Worm (Caenorhabditis elegans) whole organism, L1 larva: ENCODE results near the gene F23B12.1.

Experiments used
- C16A3.4 ChIP-seq: fragments of 150-350 bp; optimal IDR thresholded peaks from 2 replicates; lab custom pipeline; 2014; ENCODE audit warnings: missing biosample characterization, missing genetic modification characterization
- aha-1 ChIP-seq: fragments of 150-350 bp; optimal IDR thresholded peaks from 2 replicates; lab custom pipeline; 2014; ENCODE audit warnings: missing biosample characterization, missing genetic modification characterization
- ama-1 ChIP-seq: fragments of 150-350 bp; optimal IDR thresholded peaks from 2 replicates; lab custom pipeline; 2014
- ceh-8 ChIP-seq: fragments of 200-800 bp; sonication (Bioruptor generic); optimal IDR thresholded peaks from 2 replicates; lab custom pipeline; 2018; ENCODE audit warnings: mild to moderate bottlenecking, missing genetic modification characterization, moderate library complexity, missing compliant biosample characterization
- ceh-90 ChIP-seq: sonication (generic microtip); optimal IDR thresholded peaks from 2 replicates; lab custom pipeline; 2016; ENCODE audit warnings: missing genetic modification characterization, missing compliant biosample characterization
- dpl-1 ChIP-seq, 3 experiments: fragments of 150-350 bp in 2 of 3; sonication (generic microtip) in 1 of 3; optimal IDR thresholded peaks; 2 replicates each; lab custom pipeline; 2014 to 2017; ENCODE audit warnings: missing biosample characterization in 3 of 3, missing genetic modification characterization in 3 of 3, missing genetic modification reagents in 3 of 3
- efl-1 ChIP-seq, 4 experiments: fragments of 150-350 bp; optimal IDR thresholded peaks in 3 of 4; peaks in 1 of 4; 1 replicate in 1 of 4; 2 replicates in 3 of 4; lab custom pipeline; 2014; ENCODE audit warnings: missing biosample characterization in 2 of 4, missing genetic modification characterization in 2 of 4, missing genetic modification reagents in 2 of 4
- elt-2 ChIP-seq: sonication (generic microtip); optimal IDR thresholded peaks from 2 replicates; lab custom pipeline; 2016; ENCODE audit warnings: missing genetic modification characterization, mild to moderate bottlenecking, inconsistent platforms, missing compliant biosample characterization, missing genetic modification reagents
- elt-3 ChIP-seq, 6 experiments: fragments of 150-350 bp in 1 of 6; sonication (generic microtip); optimal IDR thresholded peaks; 2 replicates each; lab custom pipeline; 2017 to 2018; ENCODE audit warnings: missing biosample characterization in 6 of 6, missing genetic modification characterization in 6 of 6, inconsistent platforms in 1 of 6
- fos-1 ChIP-seq: fragments of 150-350 bp; optimal IDR thresholded peaks from 2 replicates; lab custom pipeline; 2014; ENCODE audit warnings: missing biosample characterization, missing genetic modification characterization
- hpl-2 ChIP-seq: fragments of 150-350 bp; optimal IDR thresholded peaks from 2 replicates; lab custom pipeline; 2014; ENCODE audit warnings: missing biosample characterization, missing genetic modification reagents, missing genetic modification characterization
- lin-15B ChIP-seq: fragments of 150-350 bp; sonication (generic microtip); optimal IDR thresholded peaks from 3 replicates; lab custom pipeline; 2014; ENCODE audit warnings: missing biosample characterization, missing genetic modification characterization
- lin-35 ChIP-seq, 2 experiments: fragments of 150-350 bp; optimal IDR thresholded peaks; 2 replicates each; lab custom pipeline; 2014; ENCODE audit warnings: missing biosample characterization in 2 of 2, missing genetic modification characterization in 2 of 2, missing genetic modification reagents in 2 of 2
- lsy-2 ChIP-seq, 2 experiments: fragments of 150-350 bp; optimal IDR thresholded peaks; 2 replicates each; lab custom pipeline; 2014; ENCODE audit warnings: missing biosample characterization in 2 of 2, missing genetic modification characterization in 2 of 2
- mab-9 ChIP-seq: fragments of 200-800 bp; sonication (Bioruptor generic); IDR thresholded peaks from 2 replicates; pipeline ENCODE4 v1.3.6; 2022; ENCODE audit warnings: missing genetic modification reagents, missing genetic modification characterization, missing compliant biosample characterization
- nhr-19 ChIP-seq: fragments of 200-800 bp; sonication (Bioruptor generic); conservative IDR thresholded peaks from 2 replicates; pipeline ENCODE4 v1.3.6; 2022; ENCODE audit warnings: missing genetic modification characterization, missing compliant biosample characterization
- nhr-71 ChIP-seq: sonication (generic microtip); optimal IDR thresholded peaks from 2 replicates; lab custom pipeline; 2016; ENCODE audit warnings: mild to moderate bottlenecking, missing genetic modification characterization, moderate library complexity, missing compliant biosample characterization
- nhr-76 ChIP-seq: sonication (generic microtip); optimal IDR thresholded peaks from 2 replicates; lab custom pipeline; 2017; ENCODE audit warnings: missing biosample characterization, missing genetic modification characterization
- nhr-84 ChIP-seq: sonication (generic microtip); optimal IDR thresholded peaks from 2 replicates; lab custom pipeline; 2017; ENCODE audit warnings: missing biosample characterization, missing genetic modification characterization
- pag-3 ChIP-seq: sonication (generic microtip); optimal IDR thresholded peaks from 2 replicates; lab custom pipeline; 2017; ENCODE audit warnings: missing genetic modification characterization, mild to moderate bottlenecking, missing compliant biosample characterization, antibody characterized with exemption, borderline replicate concordance; ENCODE audit not compliant: insufficient read depth
- pax-3 ChIP-seq: fragments of 200-800 bp; sonication (Bioruptor generic); optimal IDR thresholded peaks from 2 replicates; lab custom pipeline; 2018; ENCODE audit warnings: mild to moderate bottlenecking, missing genetic modification characterization, moderate library complexity, missing compliant biosample characterization
- pqm-1 ChIP-seq: sonication (generic microtip); optimal IDR thresholded peaks from 3 replicates; lab custom pipeline; 2017; ENCODE audit warnings: missing biosample characterization, missing genetic modification characterization
- snu-23 ChIP-seq: sonication (generic microtip); optimal IDR thresholded peaks from 2 replicates; lab custom pipeline; 2016; ENCODE audit warnings: missing genetic modification characterization, missing compliant biosample characterization
- sox-4 ChIP-seq: sonication (generic microtip); optimal IDR thresholded peaks from 2 replicates; lab custom pipeline; 2016; ENCODE audit warnings: missing genetic modification characterization, missing compliant biosample characterization
- sup-37 ChIP-seq: fragments of 200-800 bp; sonication (Bioruptor generic); optimal IDR thresholded peaks from 2 replicates; lab custom pipeline; 2018; ENCODE audit warnings: mild to moderate bottlenecking, missing genetic modification characterization, missing compliant biosample characterization
- tbx-2 ChIP-seq: sonication (generic microtip); optimal IDR thresholded peaks from 2 replicates; lab custom pipeline; 2016; ENCODE audit warnings: missing genetic modification characterization, missing compliant biosample characterization
- unc-30 ChIP-seq: sonication (generic microtip); optimal IDR thresholded peaks from 2 replicates; lab custom pipeline; 2017; ENCODE audit warnings: missing biosample characterization, missing genetic modification characterization
- vab-15 ChIP-seq: sonication (generic microtip); optimal IDR thresholded peaks from 2 replicates; lab custom pipeline; 2017; ENCODE audit warnings: missing genotype, mild to moderate bottlenecking, missing genetic modification characterization, missing compliant biosample characterization
- zip-4 ChIP-seq: fragments of 200-800 bp; sonication (Bioruptor generic); optimal IDR thresholded peaks from 2 replicates; lab custom pipeline; 2018; ENCODE audit warnings: mild to moderate bottlenecking, missing genetic modification characterization, moderate library complexity, missing compliant biosample characterization
- ztf-11 ChIP-seq, 2 experiments: sonication (generic microtip); optimal IDR thresholded peaks; 2 replicates each; lab custom pipeline; 2016 to 2017; ENCODE audit warnings: missing genetic modification characterization in 2 of 2, missing biosample characterization in 1 of 2, missing compliant biosample characterization in 1 of 2
- ztf-4 ChIP-seq: fragments of 150-350 bp; optimal IDR thresholded peaks from 2 replicates; lab custom pipeline; 2014; ENCODE audit warnings: missing biosample characterization, missing genetic modification characterization

Gene F23B12.1

ce11 chrV:14436195-14436594, 7.2 kb downstream of the F23B12.1 start:
- TF ChIP-seq zip-4, result no peak
- no peak for TF ChIP-seq ztf-4 (tag; lab: Kevin White, UChicago)
- no peak for TF ChIP-seq ama-1 (lab: Kevin White, UChicago)
- TF ChIP-seq lin-35 (GFP tag; optimal IDR thresholded peaks at IDR 0.05; lab: Kevin White, UChicago), result no peak
- TF ChIP-seq efl-1 (optimal IDR thresholded peaks at IDR 0.05; lab: Kevin White, UChicago), result no peak
- TF ChIP-seq efl-1 (GFP tag; optimal IDR thresholded peaks at IDR 0.05 in 1 of 2; lab: Kevin White, UChicago), result peak in 1 of 2 experiments; percentile 73
- TF ChIP-seq fos-1, result no peak
- no peak for TF ChIP-seq nhr-19 (GFP tag; lab: Robert Waterston, UW)

ce11 chrV:14437355-14437754, 8.4 kb downstream of the F23B12.1 start:
- TF ChIP-seq ceh-8 (GFP tag; lab: Kevin White, UChicago), result no peak
- TF ChIP-seq sox-4 (tag; lab: Kevin White, UChicago), result no peak
- no peak for TF ChIP-seq lin-35 (GFP tag; optimal IDR thresholded peaks at IDR 0.05; lab: Kevin White, UChicago)

ce11 chrV:14438099-14438739, 9.3 kb downstream of the F23B12.1 start:
- TF ChIP-seq ztf-11 (tag; optimal IDR thresholded peaks at IDR 0.05; lab: Kevin White, UChicago) (peak in 1 of 2 experiments; percentile 43), lin-15B (tag; lab: Kevin White, UChicago) (no peak), mab-9 (GFP tag; lab: Robert Waterston, UW) (no peak), tbx-2 (peak; percentile 38)

ce11 chrV:14439236-14439635, 10.3 kb downstream of the F23B12.1 start:
- no peak for TF ChIP-seq pqm-1 (tag; lab: Kevin White, UChicago)
- peak in 1 of 6 experiments; percentile 8 for TF ChIP-seq elt-3 (tag; optimal IDR thresholded peaks at IDR 0.05; lab: Kevin White, UChicago)

- TF ChIP-seq sup-37 (GFP tag; lab: Kevin White, UChicago) (no peak), hpl-2 (GFP tag; lab: Kevin White, UChicago) (no peak), efl-1 (optimal IDR thresholded peaks at IDR 0.05; lab: Kevin White, UChicago) (no peak), efl-1 (GFP tag; optimal IDR thresholded peaks at IDR 0.05 in 1 of 2; lab: Kevin White, UChicago) (peak in 1 of 2 experiments; percentile 36), nhr-76 (no peak)
These were observed 11.9 kb downstream of the F23B12.1 start, which contains the start of gene F23B12.4 for ce11 chrV:14440841-14441240. F23B12.4 (plus strand) TSS chrV:14441141.

ce11 chrV:14446453-14446852, 17.5 kb downstream of the F23B12.1 start:
- no peak for TF ChIP-seq aha-1
- no peak for TF ChIP-seq elt-3 (tag; optimal IDR thresholded peaks at IDR 0.05; lab: Kevin White, UChicago)
- no peak for TF ChIP-seq ztf-4 (tag; lab: Kevin White, UChicago)
- no peak for TF ChIP-seq vab-15 (tag; lab: Kevin White, UChicago)
- no peak for TF ChIP-seq tbx-2
- TF ChIP-seq unc-30 (tag; lab: Kevin White, UChicago), result no peak
- TF ChIP-seq nhr-84 (tag; lab: Kevin White, UChicago), result no peak
- TF ChIP-seq sox-4 (tag; lab: Kevin White, UChicago), result no peak
- no peak for TF ChIP-seq ceh-90
- no peak for TF ChIP-seq C16A3.4 (tag; lab: Kevin White, UChicago)
- no peak for TF ChIP-seq pag-3
- no peak for TF ChIP-seq mab-9 (GFP tag; lab: Robert Waterston, UW)
- TF ChIP-seq zip-4, result no peak
- TF ChIP-seq, all 84 proteins: peak for 0

ce11 chrV:14447240-14447763, 18.3 kb downstream of the F23B12.1 start, which contains the start of the genes dlat-1 and fntb-1:
dlat-1 (minus strand) TSS chrV:14447290.
fntb-1 (plus strand) TSS chrV:14447651.
- TF ChIP-seq lin-15B (tag; lab: Kevin White, UChicago), result no peak
- peak; percentile 29 for TF ChIP-seq nhr-71 (tag; lab: Kevin White, UChicago)
- peak; percentile 13 for TF ChIP-seq pqm-1 (tag; lab: Kevin White, UChicago)
- TF ChIP-seq dpl-1 (GFP tag; optimal IDR thresholded peaks at IDR 0.05; lab: Kevin White, UChicago), result peak in 2 of 3 experiments; percentile 4 to 32
- TF ChIP-seq lsy-2 (tag; optimal IDR thresholded peaks at IDR 0.05; lab: Kevin White, UChicago), result peak in 1 of 2 experiments; percentile 27
- TF ChIP-seq mab-9 (GFP tag; lab: Robert Waterston, UW), result no peak
- peak; percentile 12 to 25 for TF ChIP-seq efl-1 (optimal IDR thresholded peaks at IDR 0.05; lab: Kevin White, UChicago)
- TF ChIP-seq efl-1 (GFP tag; optimal IDR thresholded peaks at IDR 0.05 in 1 of 2; lab: Kevin White, UChicago), result peak; percentile 20 to 90
- peak in 1 of 2 experiments; percentile 29 for TF ChIP-seq lin-35 (GFP tag; optimal IDR thresholded peaks at IDR 0.05; lab: Kevin White, UChicago)
- peak in 1 of 6 experiments; percentile 9 for TF ChIP-seq elt-3 (tag; optimal IDR thresholded peaks at IDR 0.05; lab: Kevin White, UChicago)
- TF ChIP-seq snu-23 (GFP tag; lab: Kevin White, UChicago), result peak; percentile 18
- peak; percentile 70 for TF ChIP-seq elt-2
- TF ChIP-seq pax-3 (tag; lab: Kevin White, UChicago), result no peak
- peak; percentile 31 for TF ChIP-seq ama-1 (lab: Kevin White, UChicago)
